Worm (Caenorhabditis elegans): ENCODE measurements around the gene Y47D3B.12.

Gene Y47D3B.12

ce11 chrIII:11353499-11353898, 49.3 kb upstream of the Y47D3B.12 start (continued):
- TF ChIP-seq egl-27 (tag; optimal IDR thresholded peaks at IDR 0.05): no peak
- no peak for TF ChIP-seq jun-1 (tag; optimal IDR thresholded peaks at IDR 0.05)
- 0 out of 2 replicates have a peak, but pooled peaks have one; percentile 59 for TF ChIP-seq dmd-8 (GFP tag; IDR thresholded peaks at IDR 0.05)
- TF ChIP-seq ceh-20 (GFP tag; IDR thresholded peaks at IDR 0.05): no peak
- no peak for TF ChIP-seq pqm-1 (tag; optimal IDR thresholded peaks at IDR 0.05)
- peak; percentile 33 for TF ChIP-seq hlh-30 (tag; optimal IDR thresholded peaks at IDR 0.05; ENCODE audit: insufficient read depth)
- TF ChIP-seq aly-2 (tag; optimal IDR thresholded peaks at IDR 0.05): no peak
- TF ChIP-seq nhr-10 (tag; optimal IDR thresholded peaks at IDR 0.05): no peak
- TF ChIP-seq nhr-77 (tag; optimal IDR thresholded peaks at IDR 0.05): no peak
- peak; percentile 44; the same call in 1 of the 2 replicates for TF ChIP-seq nhr-42 (GFP tag; IDR thresholded peaks at IDR 0.05)
- peak; percentile 53; the same call in 1 of the 2 replicates for TF ChIP-seq Y48G9A.11 (GFP tag; IDR thresholded peaks at IDR 0.05)
- no peak for TF ChIP-seq sdz-12 (GFP tag; optimal IDR thresholded peaks at IDR 0.05)
- TF ChIP-seq hlh-11 (tag; optimal IDR thresholded peaks at IDR 0.05): peak; percentile 10
- no peak for TF ChIP-seq nhr-102 (tag; optimal IDR thresholded peaks at IDR 0.05)
- no peak for TF ChIP-seq cey-2 (tag; optimal IDR thresholded peaks at IDR 0.05; ENCODE audit: borderline replicate concordance, insufficient read depth)
- no peak for TF ChIP-seq lin-39 (tag; optimal IDR thresholded peaks at IDR 0.05)
- no peak for TF ChIP-seq fos-1 (tag; optimal IDR thresholded peaks at IDR 0.05)
- peak; percentile 59; the same call in 1 of the 2 replicates for TF ChIP-seq Y75B8A.6 (GFP tag; IDR thresholded peaks at IDR 0.05)
- TF ChIP-seq F49E8.2 (tag; optimal IDR thresholded peaks at IDR 0.05; ENCODE audit: borderline replicate concordance): no peak
- TF ChIP-seq nhr-6 (tag; optimal IDR thresholded peaks at IDR 0.05): no peak
- TF ChIP-seq lim-7 (GFP tag; IDR thresholded peaks at IDR 0.05): peak; percentile 69
- no peak for TF ChIP-seq T20F7.1 (GFP tag; optimal IDR thresholded peaks at IDR 0.05)
- no peak for TF ChIP-seq skn-1 (tag; optimal IDR thresholded peaks at IDR 0.05)
- no peak for TF ChIP-seq nhr-111 (GFP tag; optimal IDR thresholded peaks at IDR 0.05)
- no peak for TF ChIP-seq nhr-237 (tag; optimal IDR thresholded peaks at IDR 0.05)
- TF ChIP-seq dmd-6 (GFP tag; IDR thresholded peaks at IDR 0.05): peak; percentile 37; the same call in 1 of the 2 replicates
- no peak for TF ChIP-seq zip-2 (tag; optimal IDR thresholded peaks at IDR 0.05)
- no peak for TF ChIP-seq ceh-32 (tag; optimal IDR thresholded peaks at IDR 0.05; ENCODE audit: poor library complexity)
- TF ChIP-seq ceh-28 (tag; optimal IDR thresholded peaks at IDR 0.05): no peak
- TF ChIP-seq dmd-9 (GFP tag; IDR thresholded peaks at IDR 0.05): no peak
- peak; percentile 45 for TF ChIP-seq lin-38 (GFP tag; IDR thresholded peaks at IDR 0.05)
- 0 out of 2 replicates have a peak, but pooled peaks have one; percentile 28 for TF ChIP-seq arid-1 (GFP tag; conservative IDR thresholded peaks at IDR 0.05)
- no peak for TF ChIP-seq php-3 (GFP tag; IDR thresholded peaks at IDR 0.05)
- TF ChIP-seq Y105C5A.15 (GFP tag; IDR thresholded peaks at IDR 0.05): no peak
- no peak for TF ChIP-seq snpc-1.2 (GFP tag; IDR thresholded peaks at IDR 0.05)
- TF ChIP-seq zag-1 (tag; optimal IDR thresholded peaks at IDR 0.05): no peak
- TF ChIP-seq dve-1 (tag; optimal IDR thresholded peaks at IDR 0.05; ENCODE audit: insufficient read depth): no peak
- TF ChIP-seq zfp-3 (GFP tag; conservative IDR thresholded peaks at IDR 0.05): no peak
- TF ChIP-seq lsy-2 (tag; optimal IDR thresholded peaks at IDR 0.05): peak in 1 of 2 experiments; percentile 13
- no peak for TF ChIP-seq lin-13 (GFP tag; optimal IDR thresholded peaks at IDR 0.05)
- peak; percentile 37 for TF ChIP-seq mep-1 (tag; optimal IDR thresholded peaks at IDR 0.05)
- no peak for TF ChIP-seq nhr-76 (tag; optimal IDR thresholded peaks at IDR 0.05)
- TF ChIP-seq nhr-41 (GFP tag; IDR thresholded peaks at IDR 0.05): no peak
- peak; percentile 35 for TF ChIP-seq ces-1 (GFP tag; optimal IDR thresholded peaks at IDR 0.05)
- no peak for TF ChIP-seq ceh-62 (tag; optimal IDR thresholded peaks at IDR 0.05)
- 0 out of 2 replicates have a peak, but pooled peaks have one; percentile 65 for TF ChIP-seq daf-19 (GFP tag; conservative IDR thresholded peaks at IDR 0.05)
- no peak for TF ChIP-seq nhr-28 (tag; optimal IDR thresholded peaks at IDR 0.05)
- TF ChIP-seq unc-62 (GFP tag; optimal IDR thresholded peaks at IDR 0.05 in 1 of 2): no peak
- TF ChIP-seq unc-62 (tag; optimal IDR thresholded peaks at IDR 0.05): no peak
- TF ChIP-seq snpc-4 (tag; optimal IDR thresholded peaks at IDR 0.05): no peak
- no peak for TF ChIP-seq rbr-2 (tag; optimal IDR thresholded peaks at IDR 0.05)
- TF ChIP-seq dpl-1 (GFP tag; optimal IDR thresholded peaks at IDR 0.05): no peak
- no peak for TF ChIP-seq unc-39 (tag; optimal IDR thresholded peaks at IDR 0.05)

Measured in whole organism, L4 larva.